Worm (Caenorhabditis elegans) whole organism, L1 larva: ENCODE measurements around the gene C15C8.5.

Experiments used
- blmp-1 ChIP-seq: fragments of 150-350 bp; optimal IDR thresholded peaks from 2 replicates; lab custom pipeline; 2014; ENCODE audit warnings: missing biosample characterization, missing genetic modification characterization
- ceh-82 ChIP-seq, 3 experiments: fragments of 150-350 bp in 1 of 3; sonication (generic microtip) in 2 of 3; optimal IDR thresholded peaks; 2 replicates each; lab custom pipeline; 2014 to 2017; ENCODE audit warnings: missing biosample characterization in 3 of 3, missing genetic modification characterization in 3 of 3
- egl-27 ChIP-seq, 2 experiments: fragments of 150-350 bp in 1 of 2; sonication (generic microtip); optimal IDR thresholded peaks; 3 replicates each; lab custom pipeline; 2017 to 2018; ENCODE audit warnings: missing biosample characterization in 2 of 2, missing genetic modification characterization in 2 of 2, missing genetic modification reagents in 2 of 2
- elt-3 ChIP-seq, 6 experiments: fragments of 150-350 bp in 1 of 6; sonication (generic microtip); optimal IDR thresholded peaks; 2 replicates each; lab custom pipeline; 2017 to 2018; ENCODE audit warnings: missing biosample characterization in 6 of 6, missing genetic modification characterization in 6 of 6, inconsistent platforms in 1 of 6
- fkh-10 ChIP-seq: sonication (generic microtip); optimal IDR thresholded peaks from 2 replicates; lab custom pipeline; 2017; ENCODE audit warnings: missing biosample characterization, missing genetic modification reagents, missing genetic modification characterization
- lir-3 ChIP-seq: sonication (generic microtip); optimal IDR thresholded peaks from 2 replicates; lab custom pipeline; 2016; ENCODE audit warnings: mild to moderate bottlenecking, missing genetic modification characterization, moderate library complexity, missing compliant biosample characterization; ENCODE audit not compliant: poor library complexity
- nhr-11 ChIP-seq: fragments of 150-350 bp; optimal IDR thresholded peaks from 2 replicates; lab custom pipeline; 2014; ENCODE audit warnings: missing biosample characterization, missing genetic modification characterization
- nhr-90 ChIP-seq: sonication (generic microtip); optimal IDR thresholded peaks from 2 replicates; lab custom pipeline; 2016; ENCODE audit warnings: mild to moderate bottlenecking, missing genetic modification characterization, missing compliant biosample characterization; ENCODE audit not compliant: poor library complexity
- rnt-1 ChIP-seq: sonication (generic microtip); optimal IDR thresholded peaks from 2 replicates; lab custom pipeline; 2016; ENCODE audit warnings: mild to moderate bottlenecking, missing genetic modification characterization, moderate library complexity, missing compliant biosample characterization
- snu-23 ChIP-seq: sonication (generic microtip); optimal IDR thresholded peaks from 2 replicates; lab custom pipeline; 2016; ENCODE audit warnings: missing genetic modification characterization, missing compliant biosample characterization
- unc-130 ChIP-seq: fragments of 150-350 bp; optimal IDR thresholded peaks from 2 replicates; lab custom pipeline; 2017; ENCODE audit warnings: missing biosample characterization, missing genetic modification characterization, inconsistent platforms
- unc-98 ChIP-seq: fragments of 200-800 bp; sonication (Bioruptor generic); IDR thresholded peaks from 2 replicates; pipeline ENCODE4 v1.3.6; 2022; ENCODE audit warnings: missing genetic modification characterization, missing compliant biosample characterization
- vab-15 ChIP-seq: sonication (generic microtip); optimal IDR thresholded peaks from 2 replicates; lab custom pipeline; 2017; ENCODE audit warnings: missing genotype, mild to moderate bottlenecking, missing genetic modification characterization, missing compliant biosample characterization

DNA sequence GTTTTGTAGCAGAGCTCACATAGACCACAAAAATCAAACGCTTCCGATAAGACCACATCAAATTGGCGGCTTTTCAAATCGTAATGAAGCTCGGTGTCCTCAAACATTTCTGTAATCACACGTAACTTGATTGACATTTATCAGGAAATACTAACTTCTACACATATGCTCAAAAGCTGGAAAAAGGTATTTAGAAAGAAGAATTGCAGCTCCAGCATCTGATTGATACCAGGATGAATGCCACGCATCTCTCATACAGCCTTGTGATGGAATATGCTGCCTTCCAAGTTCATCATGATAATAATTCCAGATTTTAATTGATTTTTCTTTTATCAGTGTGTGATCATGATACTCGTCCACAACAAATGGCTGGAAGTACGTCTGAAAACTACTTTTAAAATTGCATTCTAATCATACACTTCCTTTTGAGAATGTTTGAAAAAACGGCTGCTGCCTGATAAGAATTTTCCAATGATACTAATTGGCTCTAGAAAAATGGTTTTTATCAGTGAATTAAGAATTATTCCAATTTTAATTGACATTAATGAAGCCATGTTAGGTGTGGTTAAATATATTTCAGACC lies 49.2 kb downstream of the C15C8.5 start:
- TF ChIP-seq lir-3 (tag; lab: Kevin White, UChicago): no peak
- no peak for TF ChIP-seq egl-27 (tag; optimal IDR thresholded peaks at IDR 0.05; lab: Kevin White, UChicago)
- TF ChIP-seq fkh-10 (GFP tag; lab: Kevin White, UChicago): no peak
- no peak for TF ChIP-seq unc-130
- no peak for TF ChIP-seq nhr-11 (tag; lab: Kevin White, UChicago)
- TF ChIP-seq rnt-1 (tag; lab: Kevin White, UChicago): no peak
- TF ChIP-seq vab-15: no peak
- no peak for TF ChIP-seq blmp-1 (tag; lab: Kevin White, UChicago)
- no peak for TF ChIP-seq nhr-90 (tag; lab: Kevin White, UChicago)
- TF ChIP-seq ceh-82 (tag; optimal IDR thresholded peaks at IDR 0.05; lab: Kevin White, UChicago): no peak
- TF ChIP-seq snu-23 (GFP tag; lab: Kevin White, UChicago): no peak
- no peak for TF ChIP-seq elt-3 (tag; optimal IDR thresholded peaks at IDR 0.05; lab: Kevin White, UChicago)
- TF ChIP-seq unc-98: no peak
